Worm (Caenorhabditis elegans): ENCODE measurements around the gene C53C11.1.
A peak's percentile ranks its signal among the peaks of the same experiment; 100 is the strongest.

The C53C11.1 gene

DNA sequence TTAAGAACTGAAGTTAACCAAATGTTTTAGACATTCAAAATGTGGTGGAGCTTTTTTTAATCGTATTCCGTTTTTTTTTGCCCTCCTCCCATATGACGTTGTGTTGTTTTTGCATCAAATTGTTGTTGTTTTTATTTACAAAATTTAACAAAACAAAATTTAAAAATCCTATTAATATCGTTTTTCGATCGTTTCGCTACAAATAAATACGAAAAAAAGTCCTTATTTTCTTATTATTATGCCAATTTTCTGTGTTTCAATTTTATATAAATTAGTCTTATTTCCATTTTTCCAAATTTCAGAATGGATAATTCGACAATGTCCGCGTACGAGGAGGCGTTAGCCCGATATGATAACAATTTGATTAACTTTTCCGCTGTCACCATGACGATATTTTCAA is 18.9 kb downstream of the C53C11.1 start, which contains the start of gene npr-36:
Gene npr-36 (plus strand): TSS at position 301 of the 400 bp plus-strand sequence.
- TF ChIP-seq ceh-6 (GFP tag; optimal IDR thresholded peaks at IDR 0.05): no peak
- no peak for TF ChIP-seq K09A11.1 (tag; optimal IDR thresholded peaks at IDR 0.05; ENCODE audit: insufficient read depth)
- no peak for TF ChIP-seq elt-2 (tag; optimal IDR thresholded peaks at IDR 0.05)
- TF ChIP-seq madf-2 (tag; optimal IDR thresholded peaks at IDR 0.05): no peak
- no peak for TF ChIP-seq pha-2 (tag; optimal IDR thresholded peaks at IDR 0.05)
- TF ChIP-seq ceh-9 (tag; optimal IDR thresholded peaks at IDR 0.05): no peak
- no peak for TF ChIP-seq che-1 (tag; optimal IDR thresholded peaks at IDR 0.05)
- no peak for TF ChIP-seq T23F11.4 (GFP tag; optimal IDR thresholded peaks at IDR 0.05)
- no peak for TF ChIP-seq tbx-2 (tag; optimal IDR thresholded peaks at IDR 0.05)
- TF ChIP-seq ceh-22 (tag; optimal IDR thresholded peaks at IDR 0.05): no peak
- no peak for TF ChIP-seq unc-3 (GFP tag; conservative IDR thresholded peaks at IDR 0.05)
- TF ChIP-seq unc-3 (tag; optimal IDR thresholded peaks at IDR 0.05): no peak
- no peak for TF ChIP-seq tbx-7 (tag; optimal IDR thresholded peaks at IDR 0.05)
- TF ChIP-seq odd-2 (tag; optimal IDR thresholded peaks at IDR 0.05): no peak

DNA sequence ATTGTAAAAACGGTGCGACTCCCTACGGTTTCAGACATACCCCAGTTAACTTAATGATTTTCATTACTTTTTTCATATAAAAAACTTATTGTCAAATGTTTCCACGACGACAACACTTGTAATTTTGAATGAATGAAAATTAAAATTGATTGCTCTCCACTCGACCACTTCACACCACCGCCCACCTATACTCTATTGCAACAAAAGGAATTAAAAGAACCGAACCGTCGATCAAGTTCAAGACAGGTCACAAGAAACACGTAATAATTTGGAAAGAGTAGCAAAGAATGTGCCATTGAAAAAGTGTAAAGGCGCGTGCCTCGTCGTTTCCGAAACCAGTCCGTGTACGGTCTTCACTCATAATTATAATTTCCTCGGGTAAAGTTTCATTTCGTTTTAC is 21.9 kb downstream of the C53C11.1 start, which contains the start of gene F10D7.11:
Gene F10D7.11 (plus strand): TSS at position 301 of the 400 bp plus-strand sequence.
- TF ChIP-seq sox-2 (GFP tag; IDR thresholded peaks at IDR 0.05): no peak
- no peak for TF ChIP-seq pag-3 (tag; optimal IDR thresholded peaks at IDR 0.05; ENCODE audit: borderline replicate concordance)

ce11 chrX:17363491-17363890 is 22.9 kb downstream of the C53C11.1 start:
- no peak for TF ChIP-seq ceh-9 (tag; optimal IDR thresholded peaks at IDR 0.05)
- TF ChIP-seq ttx-3 (tag; optimal IDR thresholded peaks at IDR 0.05): no peak
- no peak for TF ChIP-seq ceh-18 (tag; optimal IDR thresholded peaks at IDR 0.05)
- TF ChIP-seq Y22D7AL.16 (tag; optimal IDR thresholded peaks at IDR 0.05): no peak
- no peak for TF ChIP-seq tbx-2 (tag; optimal IDR thresholded peaks at IDR 0.05)
- TF ChIP-seq sox-2 (GFP tag; IDR thresholded peaks at IDR 0.05): no peak
- no peak for TF ChIP-seq hlh-8 (tag; optimal IDR thresholded peaks at IDR 0.05)
- no peak for TF ChIP-seq elt-2 (tag; optimal IDR thresholded peaks at IDR 0.05)
- TF ChIP-seq lim-6 (tag; optimal IDR thresholded peaks at IDR 0.05): no peak
- no peak for TF ChIP-seq hlh-6 (tag; optimal IDR thresholded peaks at IDR 0.05)
- TF ChIP-seq K09A11.1 (tag; optimal IDR thresholded peaks at IDR 0.05; ENCODE audit: insufficient read depth): no peak
- no peak for TF ChIP-seq rnt-1 (tag; optimal IDR thresholded peaks at IDR 0.05)
- TF ChIP-seq odd-2 (tag; optimal IDR thresholded peaks at IDR 0.05): no peak
- no peak for TF ChIP-seq nhr-232 (tag; optimal IDR thresholded peaks at IDR 0.05)
- TF ChIP-seq pros-1 (tag; optimal IDR thresholded peaks at IDR 0.05): no peak
- TF ChIP-seq pha-4 (tag; optimal IDR thresholded peaks at IDR 0.05): no peak
- TF ChIP-seq sdc-2 (tag; optimal IDR thresholded peaks at IDR 0.05): no peak

ce11 chrX:17368542-17368941 is 28.0 kb downstream of the C53C11.1 start, which contains the start of gene mfsd-10:
mfsd-10 (minus strand) TSS chrX:17368642.
- TF ChIP-seq odd-2 (tag; optimal IDR thresholded peaks at IDR 0.05): no peak
- no peak for TF ChIP-seq ceh-9 (tag; optimal IDR thresholded peaks at IDR 0.05)

DNA sequence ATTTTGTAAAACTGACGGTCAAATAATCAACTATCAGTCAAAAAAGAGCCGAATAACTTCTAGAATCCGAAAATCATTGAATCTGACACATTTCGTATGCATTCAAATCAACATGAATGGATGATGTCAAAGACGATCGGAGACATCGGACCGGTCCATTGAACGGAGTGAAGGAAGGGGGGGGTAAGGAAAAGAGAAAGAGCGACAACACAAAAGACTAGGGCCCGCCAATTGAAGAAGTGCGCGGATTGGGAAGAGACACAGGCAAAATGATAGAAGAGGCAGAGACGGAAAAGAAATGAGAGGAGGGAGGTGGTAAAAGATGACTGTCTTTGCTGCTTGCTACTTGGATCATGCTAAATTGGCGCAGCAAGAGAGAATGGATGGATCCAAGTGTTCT is 28.9 kb downstream of the C53C11.1 start:
- TF ChIP-seq elt-4 (tag; optimal IDR thresholded peaks at IDR 0.05) (no peak), sox-2 (GFP tag; IDR thresholded peaks at IDR 0.05) (peak; percentile 58), C08G9.2 (tag; optimal IDR thresholded peaks at IDR 0.05) (peak; percentile 1), nfya-1 (tag; optimal IDR thresholded peaks at IDR 0.05) (peak; percentile 73), tbx-2 (tag; optimal IDR thresholded peaks at IDR 0.05) (peak; percentile 20), elt-2 (tag; optimal IDR thresholded peaks at IDR 0.05) (no peak), sdc-2 (tag; optimal IDR thresholded peaks at IDR 0.05) (peak; percentile 46), ttx-3 (tag; optimal IDR thresholded peaks at IDR 0.05) (no peak), unc-55 (GFP tag; optimal IDR thresholded peaks at IDR 0.05) (peak; percentile 48), ceh-31 (tag; optimal IDR thresholded peaks at IDR 0.05) (peak; percentile 23), hlh-6 (tag; optimal IDR thresholded peaks at IDR 0.05) (peak; percentile 49)

DNA sequence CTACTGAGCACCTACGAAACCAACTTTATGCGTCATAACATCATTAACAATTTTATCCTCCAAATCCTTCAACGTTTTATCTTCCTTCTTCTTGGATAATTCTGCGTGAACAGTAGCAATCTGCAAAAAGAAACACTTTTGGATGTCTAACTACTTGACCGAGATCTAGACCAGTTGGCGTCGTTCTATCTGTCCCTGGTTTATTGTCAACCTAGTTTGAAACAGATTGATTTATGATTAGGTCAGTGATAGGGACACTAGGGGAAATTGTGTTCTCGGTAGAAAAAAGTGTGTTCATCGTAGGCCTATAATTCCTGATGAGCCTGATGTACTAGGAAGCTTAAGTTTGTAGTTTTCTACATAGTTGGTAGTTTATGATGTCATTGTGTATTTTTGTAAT is 33.4 kb downstream of the C53C11.1 start:
- no peak for TF ChIP-seq C08G9.2 (tag; optimal IDR thresholded peaks at IDR 0.05)
- TF ChIP-seq nhr-232 (tag; optimal IDR thresholded peaks at IDR 0.05): no peak
- no peak for TF ChIP-seq elt-2 (tag; optimal IDR thresholded peaks at IDR 0.05)
- TF ChIP-seq hlh-15 (tag; optimal IDR thresholded peaks at IDR 0.05): no peak
- TF ChIP-seq ceh-6 (GFP tag; optimal IDR thresholded peaks at IDR 0.05): no peak
- no peak for TF ChIP-seq dmd-4 (tag; optimal IDR thresholded peaks at IDR 0.05; ENCODE audit: borderline replicate concordance)
- no peak for TF ChIP-seq sox-2 (GFP tag; IDR thresholded peaks at IDR 0.05)
- no peak for TF ChIP-seq K09A11.1 (tag; optimal IDR thresholded peaks at IDR 0.05; ENCODE audit: insufficient read depth)
- TF ChIP-seq C38D4.7 (GFP tag; optimal IDR thresholded peaks at IDR 0.05): no peak
- no peak for TF ChIP-seq ceh-30 (tag; optimal IDR thresholded peaks at IDR 0.05)
- no peak for TF ChIP-seq fax-1 (tag; optimal IDR thresholded peaks at IDR 0.05)
- no peak for TF ChIP-seq ama-1 (optimal IDR thresholded peaks at IDR 0.05)
- TF ChIP-seq ceh-19 (GFP tag; optimal IDR thresholded peaks at IDR 0.05): no peak
- no peak for TF ChIP-seq pha-4 (tag; optimal IDR thresholded peaks at IDR 0.05)

Measured in whole organism, late embryonic.